Fruit fly (Drosophila melanogaster) whole organism, wandering third instar larva: Measurements from ENCODE around the gene CG14427.

Experiments used
- Abd-B ChIP-seq: fragments of >200 bp; optimal IDR thresholded peaks from 2 replicates; lab custom pipeline; 2017; ENCODE audit warnings: missing biosample characterization, missing genetic modification characterization
- CG32264 ChIP-seq: fragments of 200-800 bp; sonication (Bioruptor generic); optimal IDR thresholded peaks from 2 replicates; lab custom pipeline; 2016; ENCODE audit warnings: missing biosample characterization, missing genetic modification characterization
- CG9705 ChIP-seq: fragments of 200-800 bp; sonication (Bioruptor generic); optimal IDR thresholded peaks from 2 replicates; lab custom pipeline; 2018; ENCODE audit warnings: missing biosample characterization, mild to moderate bottlenecking, missing genetic modification characterization
- CrebA ChIP-seq: fragments of 200-800 bp; sonication (Bioruptor generic); optimal IDR thresholded peaks from 2 replicates; lab custom pipeline; 2016; ENCODE audit warnings: missing biosample characterization, mild to moderate bottlenecking, missing genetic modification characterization, borderline replicate concordance
- Dfd ChIP-seq: fragments of >200 bp; optimal IDR thresholded peaks from 2 replicates; lab custom pipeline; 2017; ENCODE audit warnings: missing biosample characterization, missing genetic modification characterization
- Dif ChIP-seq: fragments of 200-275, 200-300 bp; sonication (Bioruptor generic); optimal IDR thresholded peaks from 2 replicates; lab custom pipeline; 2018; ENCODE audit warnings: missing biosample characterization, missing genetic modification characterization; ENCODE audit not compliant: partially characterized antibody
- GATAd ChIP-seq: sonication (Bioruptor generic); optimal IDR thresholded peaks from 2 replicates; lab custom pipeline; 2016; ENCODE audit warnings: missing biosample characterization, missing genetic modification characterization
- HLH106 ChIP-seq: fragments of 200-800 bp; optimal IDR thresholded peaks from 3 replicates; lab custom pipeline; 2019; ENCODE audit warnings: missing biosample characterization, mild to moderate bottlenecking, missing genetic modification characterization, moderate library complexity
- Hnf4 ChIP-seq: fragments of 200-800 bp; sonication (Bioruptor generic); optimal IDR thresholded peaks from 2 replicates; lab custom pipeline; 2016; ENCODE audit warnings: missing biosample characterization, mild to moderate bottlenecking, missing genetic modification characterization
- Hr78 ChIP-seq: fragments of >200 bp; optimal IDR thresholded peaks from 2 replicates; lab custom pipeline; 2017; ENCODE audit warnings: missing biosample characterization, missing genetic modification characterization
- Hr83 ChIP-seq: fragments of 200-300 bp; sonication (Bioruptor generic); optimal IDR thresholded peaks from 2 replicates; lab custom pipeline; 2016; ENCODE audit warnings: missing biosample characterization, mild to moderate bottlenecking, missing genetic modification characterization, moderate library complexity; ENCODE audit not compliant: poor library complexity, severe bottlenecking
- Jra ChIP-seq: sonication (Bioruptor generic); optimal IDR thresholded peaks from 2 replicates; lab custom pipeline; 2016; ENCODE audit warnings: missing biosample characterization, missing genetic modification characterization
- Mio ChIP-seq: sonication (Bioruptor generic); optimal IDR thresholded peaks from 2 replicates; lab custom pipeline; 2016; ENCODE audit warnings: missing biosample characterization, missing genetic modification characterization
- Myc ChIP-seq: fragments of >200 bp; optimal IDR thresholded peaks from 2 replicates; lab custom pipeline; 2017
- N ChIP-seq: fragments of >200 bp; optimal IDR thresholded peaks from 2 replicates; lab custom pipeline; 2018; ENCODE audit warnings: missing biosample characterization, missing external identifiers, missing genetic modification characterization
- OdsH ChIP-seq: fragments of 200-800 bp; sonication (Bioruptor generic); optimal IDR thresholded peaks from 2 replicates; lab custom pipeline; 2016; ENCODE audit warnings: missing biosample characterization, mild to moderate bottlenecking, missing genetic modification characterization
- Rel ChIP-seq, 2 experiments: fragments of 200-800 bp; sonication (Bioruptor generic) in 1 of 2; optimal IDR thresholded peaks; 2 replicates in 1 of 2; 3 replicates in 1 of 2; lab custom pipeline; 2016 to 2019; ENCODE audit warnings: mild to moderate bottlenecking in 2 of 2, missing biosample characterization in 2 of 2, missing genetic modification characterization in 2 of 2, moderate library complexity in 1 of 2
- Vsx2 ChIP-seq: fragments of 200-300, 225-300 bp; sonication (Bioruptor generic); optimal IDR thresholded peaks from 2 replicates; lab custom pipeline; 2018; ENCODE audit warnings: missing biosample characterization, missing genetic modification characterization; ENCODE audit not compliant: partially characterized antibody
- br ChIP-seq: fragments of 200-800 bp; sonication (Bioruptor generic); optimal IDR thresholded peaks from 2 replicates; lab custom pipeline; 2016; ENCODE audit warnings: missing biosample characterization, missing genetic modification characterization
- brk ChIP-seq: fragments of 200-800 bp; sonication (Bioruptor generic); optimal IDR thresholded peaks from 2 replicates; lab custom pipeline; 2016; ENCODE audit warnings: missing biosample characterization, mild to moderate bottlenecking, missing genetic modification characterization
- dl ChIP-seq, 2 experiments: fragments of 175-275, 200-275 bp in 1 of 2; fragments of 200-275 bp in 1 of 2; sonication (Bioruptor generic); optimal IDR thresholded peaks; lab custom pipeline; 2018; ENCODE audit warnings: mild to moderate bottlenecking in 2 of 2, missing biosample characterization in 2 of 2, missing genetic modification characterization in 2 of 2, moderate library complexity in 2 of 2; ENCODE audit not compliant: partially characterized antibody in 2 of 2, insufficient read depth in 1 of 2
- dmrt93B ChIP-seq: fragments of 200-800 bp; sonication (Bioruptor generic); optimal IDR thresholded peaks from 2 replicates; lab custom pipeline; 2018; ENCODE audit warnings: missing biosample characterization, mild to moderate bottlenecking, missing genetic modification characterization
- dsf ChIP-seq: sonication (Bioruptor generic); optimal IDR thresholded peaks from 2 replicates; lab custom pipeline; 2016; ENCODE audit warnings: missing biosample characterization, missing genetic modification characterization, borderline replicate concordance
- ey ChIP-seq: fragments of 200-800 bp; sonication (Bioruptor generic); optimal IDR thresholded peaks from 2 replicates; lab custom pipeline; 2016; ENCODE audit warnings: missing biosample characterization, missing genetic modification characterization
- foxo ChIP-seq, 2 experiments: fragments of 200-800 bp; sonication (Bioruptor generic); optimal IDR thresholded peaks; 2 replicates in 1 of 2; 3 replicates in 1 of 2; lab custom pipeline; 2016 to 2017; ENCODE audit warnings: missing biosample characterization in 2 of 2, missing genetic modification characterization in 2 of 2
- h ChIP-seq: fragments of 200-800 bp; sonication (Bioruptor generic); optimal IDR thresholded peaks from 3 replicates; lab custom pipeline; 2016; ENCODE audit warnings: missing biosample characterization, mild to moderate bottlenecking, missing genetic modification characterization
- jim ChIP-seq: fragments of 175-275, 200-325 bp; sonication (Bioruptor generic); optimal IDR thresholded peaks from 2 replicates; lab custom pipeline; 2016; ENCODE audit warnings: missing biosample characterization, mild to moderate bottlenecking, missing genetic modification characterization
- lola ChIP-seq: fragments of >200 bp; optimal IDR thresholded peaks from 2 replicates; lab custom pipeline; 2017; ENCODE audit warnings: missing biosample characterization, missing genetic modification characterization
- pan ChIP-seq: fragments of >200 bp; optimal IDR thresholded peaks from 2 replicates; lab custom pipeline; 2017
- psq ChIP-seq: fragments of 200-800 bp; sonication (Bioruptor generic); optimal IDR thresholded peaks from 3 replicates; lab custom pipeline; 2017; ENCODE audit warnings: missing biosample characterization, mild to moderate bottlenecking, missing genetic modification characterization, moderate library complexity
- rgr ChIP-seq: fragments of 200-800 bp; sonication (Bioruptor generic); optimal IDR thresholded peaks from 3 replicates; lab custom pipeline; 2016; ENCODE audit warnings: missing biosample characterization, mild to moderate bottlenecking, missing genetic modification characterization
- sage ChIP-seq: fragments of 200-800 bp; sonication (Bioruptor generic); optimal IDR thresholded peaks from 2 replicates; lab custom pipeline; 2016; ENCODE audit warnings: missing biosample characterization, mild to moderate bottlenecking, missing genetic modification characterization
- sv ChIP-seq: fragments of 200-800 bp; sonication (Bioruptor generic); optimal IDR thresholded peaks from 3 replicates; lab custom pipeline; 2016; ENCODE audit warnings: missing biosample characterization, missing genetic modification characterization
- tai ChIP-seq: sonication (Bioruptor generic); optimal IDR thresholded peaks from 2 replicates; lab custom pipeline; 2016; ENCODE audit warnings: missing biosample characterization, missing genetic modification characterization
- usp ChIP-seq: fragments of >200 bp; optimal IDR thresholded peaks from 2 replicates; lab custom pipeline; 2017; ENCODE audit warnings: missing biosample characterization, missing genetic modification characterization
- woc ChIP-seq: sonication (Bioruptor generic); optimal IDR thresholded peaks from 2 replicates; lab custom pipeline; 2016; ENCODE audit warnings: missing biosample characterization, mild to moderate bottlenecking, missing genetic modification characterization

CG14427 gene

dm6 chrX:7040205-7040866 lies at the start of gene CG14427:
TSS of gene CG14427 (plus strand) at chrX:7040603.
- no peak for TF ChIP-seq dmrt93B
- no peak for TF ChIP-seq rgr (GFP tag; lab: Kevin White, UChicago)
- no peak for TF ChIP-seq HLH106 (tag; lab: Kevin White, UChicago)
- TF ChIP-seq GATAd (GFP tag; lab: Kevin White, UChicago), result no peak
- TF ChIP-seq tai, result no peak
- TF ChIP-seq CG9705 (GFP tag; lab: Kevin White, UChicago), result no peak
- no peak for TF ChIP-seq Abd-B (GFP tag; lab: Kevin White, UChicago)
- TF ChIP-seq foxo (GFP tag; optimal IDR thresholded peaks at IDR 0.05; lab: Kevin White, UChicago), result no peak
- TF ChIP-seq usp, result no peak
- TF ChIP-seq CrebA, result no peak
- no peak for TF ChIP-seq Rel (GFP tag; optimal IDR thresholded peaks at IDR 0.05; lab: Kevin White, UChicago)
- TF ChIP-seq Rel (tag; optimal IDR thresholded peaks at IDR 0.05; lab: Kevin White, UChicago), result no peak
- TF ChIP-seq Dif, result no peak
- no peak for TF ChIP-seq jim (GFP tag; lab: Kevin White, UChicago)
- no peak for TF ChIP-seq Myc
- no peak for TF ChIP-seq CG32264
- no peak for TF ChIP-seq Hr83 (GFP tag; lab: Kevin White, UChicago)
- no peak for TF ChIP-seq psq (GFP tag; lab: Kevin White, UChicago)
- no peak for TF ChIP-seq Dfd (GFP tag; lab: Kevin White, UChicago)

dm6 chrX:6991286-6991685 lies 49.1 kb upstream of the CG14427 start, which contains the start of gene ogre:
TSS of gene ogre (minus strand) at chrX:6991318.
- TF ChIP-seq Dif (peak; percentile 45), dsf (GFP tag; lab: Kevin White, UChicago) (no peak), Hr78 (GFP tag; lab: Kevin White, UChicago) (no peak), Vsx2 (GFP tag; lab: Kevin White, UChicago) (peak; percentile 43)

- TF ChIP-seq tai (no peak), Myc (no peak), rgr (GFP tag; lab: Kevin White, UChicago) (no peak), ey (no peak), Jra (GFP tag; lab: Kevin White, UChicago) (no peak), Rel (GFP tag; optimal IDR thresholded peaks at IDR 0.05; lab: Kevin White, UChicago) (no peak), Rel (tag; optimal IDR thresholded peaks at IDR 0.05; lab: Kevin White, UChicago) (no peak), Dfd (GFP tag; lab: Kevin White, UChicago) (no peak), Hnf4 (GFP tag; lab: Kevin White, UChicago) (no peak), br (no peak), N (GFP tag; lab: Kevin White, UChicago) (no peak), foxo (GFP tag; optimal IDR thresholded peaks at IDR 0.05; lab: Kevin White, UChicago) (no peak), sage (GFP tag; lab: Kevin White, UChicago) (no peak), CG32264 (no peak), sv (GFP tag; lab: Kevin White, UChicago) (no peak), jim (GFP tag; lab: Kevin White, UChicago) (no peak), brk (GFP tag; lab: Kevin White, UChicago) (no peak), psq (GFP tag; lab: Kevin White, UChicago) (no peak), Mio (no peak)
Observed at dm6 chrX:6993350-6993749, 47.1 kb upstream of the CG14427 start, which contains the start of gene Inx7. TSS of gene Inx7 (minus strand) at chrX:6993612.

dm6 chrX:6993753-6994152 lies 46.6 kb upstream of the CG14427 start:
- TF ChIP-seq dl (GFP tag; optimal IDR thresholded peaks at IDR 0.05; lab: Kevin White, UChicago; ENCODE audit: insufficient read depth in 1 of 2, partially characterized antibody in 2 of 2) (no peak), Myc (no peak), dmrt93B (peak; percentile 83), sage (GFP tag; lab: Kevin White, UChicago) (peak; percentile 79), rgr (GFP tag; lab: Kevin White, UChicago) (peak; percentile 88), sv (GFP tag; lab: Kevin White, UChicago) (peak; percentile 23), tai (peak; percentile 66), Mio (peak; percentile 58), GATAd (GFP tag; lab: Kevin White, UChicago) (peak; percentile 53), psq (GFP tag; lab: Kevin White, UChicago) (peak; percentile 66), HLH106 (tag; lab: Kevin White, UChicago) (peak; percentile 77), CG9705 (GFP tag; lab: Kevin White, UChicago) (peak; percentile 40), Rel (GFP tag; optimal IDR thresholded peaks at IDR 0.05; lab: Kevin White, UChicago) (peak; percentile 35), Rel (tag; optimal IDR thresholded peaks at IDR 0.05; lab: Kevin White, UChicago) (peak; percentile 9), Vsx2 (GFP tag; lab: Kevin White, UChicago) (no peak), pan (lab: Kevin White, UChicago) (no peak), N (GFP tag; lab: Kevin White, UChicago) (no peak), CG32264 (peak; percentile 79), Hnf4 (GFP tag; lab: Kevin White, UChicago) (peak; percentile 88), Dif (no peak), Dfd (GFP tag; lab: Kevin White, UChicago) (no peak), h (GFP tag; lab: Kevin White, UChicago) (peak; percentile 90), Abd-B (GFP tag; lab: Kevin White, UChicago) (no peak), OdsH (peak; percentile 83), dsf (GFP tag; lab: Kevin White, UChicago) (peak; percentile 35), Hr83 (GFP tag; lab: Kevin White, UChicago) (peak; percentile 56), lola (GFP tag; lab: Kevin White, UChicago) (no peak), Hr78 (GFP tag; lab: Kevin White, UChicago) (no peak), usp (no peak), foxo (GFP tag; optimal IDR thresholded peaks at IDR 0.05; lab: Kevin White, UChicago) (peak in 1 of 2 experiments; percentile 86), ey (peak; percentile 87), woc (GFP tag; lab: Kevin White, UChicago) (peak; percentile 55), Jra (GFP tag; lab: Kevin White, UChicago) (peak; percentile 77), CrebA (no peak)
